Fruit fly (Drosophila melanogaster) whole organism, embryonic: ENCODE measurements around the gene Rab18.
A peak's percentile ranks its signal among the peaks of the same experiment; 100 is the strongest.

ENCODE experiments used
- BEAF-32 ChIP-seq: fragments of 200-800 bp; sonication (Bioruptor generic); optimal IDR thresholded peaks from 3 replicates; lab custom pipeline; 2017; ENCODE audit warnings: missing biosample characterization, missing genetic modification characterization, mild to moderate bottlenecking, moderate library complexity, missing genetic modification reagents
- Bdp1 ChIP-seq: fragments of 200-800 bp; sonication (Bioruptor generic); optimal IDR thresholded peaks from 3 replicates; lab custom pipeline; 2016; ENCODE audit warnings: missing biosample characterization, missing genetic modification characterization
- CG12071 ChIP-seq: fragments of 200-800 bp; sonication (Bioruptor generic); optimal IDR thresholded peaks from 3 replicates; lab custom pipeline; 2018; ENCODE audit warnings: missing biosample characterization, mild to moderate bottlenecking, missing genetic modification characterization
- CG1233 ChIP-seq: fragments of 200-800 bp; sonication (Bioruptor generic); optimal IDR thresholded peaks from 4 replicates; lab custom pipeline; 2018; ENCODE audit warnings: missing biosample characterization, mild to moderate bottlenecking, missing genetic modification characterization
- CG12744 ChIP-seq: fragments of 200-800 bp; sonication (Bioruptor generic); optimal IDR thresholded peaks from 2 replicates; lab custom pipeline; 2016; ENCODE audit warnings: missing biosample characterization, missing genetic modification characterization
- CG14050 ChIP-seq: fragments of 200-800 bp; sonication (Bioruptor generic); IDR thresholded peaks from 3 replicates; pipeline ENCODE4 v1.3.6; 2022; ENCODE audit warnings: missing biosample characterization, missing genetic modification characterization
- CG15479 ChIP-seq: fragments of 200-800 bp; sonication (Bioruptor generic); optimal IDR thresholded peaks from 3 replicates; lab custom pipeline; 2019; ENCODE audit warnings: missing biosample characterization, mild to moderate bottlenecking, missing genetic modification characterization, moderate library complexity
- CG16813 ChIP-seq: fragments of 200-800 bp; sonication (Bioruptor generic); IDR thresholded peaks from 3 replicates; pipeline ENCODE4 v1.3.6; 2022; ENCODE audit warnings: missing biosample characterization, missing genetic modification characterization; ENCODE audit not compliant: partially characterized antibody
- CG18619 ChIP-seq: fragments of 200-800 bp; sonication (Bioruptor generic); optimal IDR thresholded peaks from 3 replicates; lab custom pipeline; 2017; ENCODE audit warnings: missing biosample characterization, mild to moderate bottlenecking, missing genetic modification characterization
- CG4404 ChIP-seq: fragments of 200-800 bp; sonication (Bioruptor generic); IDR thresholded peaks from 2 replicates; pipeline ENCODE4 v1.3.6; 2022; ENCODE audit warnings: missing biosample characterization, missing genetic modification characterization
- CG5953 ChIP-seq: fragments of 200-800 bp; sonication (Bioruptor generic); IDR thresholded peaks from 2 replicates; pipeline ENCODE4 v1.3.6; 2022; ENCODE audit warnings: missing biosample characterization, missing genetic modification characterization
- CG7745 ChIP-seq: fragments of 200-800 bp; sonication (Bioruptor generic); optimal IDR thresholded peaks from 2 replicates; lab custom pipeline; 2018; ENCODE audit warnings: missing biosample characterization, mild to moderate bottlenecking, missing genetic modification characterization, moderate library complexity
- CG8290 ChIP-seq, 3 experiments: fragments of 200-800 bp; sonication (Bioruptor generic); optimal IDR thresholded peaks; 2 replicates each; lab custom pipeline; 2016 to 2019; ENCODE audit warnings: missing biosample characterization in 3 of 3, missing genetic modification characterization in 3 of 3, mild to moderate bottlenecking in 2 of 3, moderate library complexity in 1 of 3
- CG9215 ChIP-seq: fragments of 200-800 bp; sonication (Bioruptor generic); IDR thresholded peaks from 2 replicates; pipeline ENCODE4 v1.3.6; 2022; ENCODE audit warnings: missing biosample characterization, missing genetic modification characterization
- CG9727 ChIP-seq: fragments of 200-800 bp; sonication (Bioruptor generic); optimal IDR thresholded peaks from 3 replicates; lab custom pipeline; 2017; ENCODE audit warnings: missing biosample characterization, mild to moderate bottlenecking, missing genetic modification characterization
- CHES-1-like ChIP-seq: fragments of 200-800 bp; sonication (Bioruptor generic); optimal IDR thresholded peaks from 2 replicates; lab custom pipeline; 2016; ENCODE audit warnings: missing biosample characterization, missing genetic modification characterization
- CoRest ChIP-seq: fragments of 200-800 bp; sonication (Bioruptor generic); optimal IDR thresholded peaks from 3 replicates; lab custom pipeline; 2018; ENCODE audit warnings: missing biosample characterization, mild to moderate bottlenecking, missing genetic modification characterization, moderate library complexity
- D ChIP-seq, 2 experiments: fragments of 200-800 bp in 1 of 2; fragments of >200 bp in 1 of 2; sonication (Bioruptor generic) in 1 of 2; optimal IDR thresholded peaks; 2 replicates in 1 of 2; 3 replicates in 1 of 2; lab custom pipeline; 2017; ENCODE audit warnings: mild to moderate bottlenecking in 1 of 2, missing biosample characterization in 1 of 2, missing genetic modification characterization in 1 of 2, missing genetic modification reagents in 1 of 2
- HLH4C ChIP-seq: fragments of 200-800 bp; sonication (Bioruptor generic); IDR thresholded peaks from 3 replicates; pipeline ENCODE4 v1.3.6; 2022; ENCODE audit warnings: missing biosample characterization, missing genetic modification characterization; ENCODE audit not compliant: partially characterized antibody
- HLH54F ChIP-seq: fragments of 200-800 bp; sonication (Bioruptor generic); optimal IDR thresholded peaks from 3 replicates; lab custom pipeline; 2016; ENCODE audit warnings: missing biosample characterization, missing genetic modification characterization
- Hey ChIP-seq: fragments of 200-800 bp; sonication (Bioruptor generic); optimal IDR thresholded peaks from 3 replicates; lab custom pipeline; 2018; ENCODE audit warnings: missing biosample characterization, mild to moderate bottlenecking, missing genetic modification characterization
- Mad ChIP-seq: fragments of 200-800 bp; sonication (Bioruptor generic); optimal IDR thresholded peaks from 2 replicates; lab custom pipeline; 2016; ENCODE audit warnings: missing biosample characterization, missing genetic modification characterization
- NC2β ChIP-seq: fragments of 200-800 bp; sonication (Bioruptor generic); optimal IDR thresholded peaks from 2 replicates; lab custom pipeline; 2016; ENCODE audit warnings: missing biosample characterization, missing genetic modification characterization
- Nf-YB ChIP-seq: fragments of 200-800 bp; sonication (Bioruptor generic); optimal IDR thresholded peaks from 3 replicates; lab custom pipeline; 2019; ENCODE audit warnings: missing biosample characterization, mild to moderate bottlenecking, missing genetic modification characterization, moderate library complexity
- Optix ChIP-seq: fragments of 200-800 bp; sonication (Bioruptor generic); IDR thresholded peaks from 3 replicates; pipeline ENCODE4 v1.3.6; 2022; ENCODE audit warnings: missing biosample characterization, missing genetic modification characterization
- Ravus ChIP-seq: fragments of 200-800 bp; sonication (Bioruptor generic); IDR thresholded peaks from 2 replicates; pipeline ENCODE4 v1.3.6; 2022; ENCODE audit warnings: missing biosample characterization, missing genetic modification characterization
- Side ChIP-seq: fragments of 200-800 bp; sonication (Bioruptor generic); optimal IDR thresholded peaks from 2 replicates; lab custom pipeline; 2016; ENCODE audit warnings: missing biosample characterization, missing genetic modification characterization
- Sin3A ChIP-seq: fragments of >200 bp; optimal IDR thresholded peaks from 2 replicates; lab custom pipeline; 2018
- Sry-β ChIP-seq: fragments of 200-800 bp; sonication (Bioruptor generic); optimal IDR thresholded peaks from 2 replicates; lab custom pipeline; 2018; ENCODE audit warnings: missing biosample characterization, mild to moderate bottlenecking, missing genetic modification characterization, moderate library complexity
- Xrp1 ChIP-seq: fragments of 200-800 bp; sonication (Bioruptor generic); IDR thresholded peaks from 2 replicates; pipeline ENCODE4 v1.3.6; 2022; ENCODE audit warnings: missing biosample characterization, missing genetic modification characterization
- bbx ChIP-seq: fragments of 200-800 bp; sonication (Bioruptor generic); IDR thresholded peaks from 2 replicates; pipeline ENCODE4 v1.3.6; 2022; ENCODE audit warnings: missing biosample characterization, missing genetic modification characterization; ENCODE audit not compliant: partially characterized antibody
- chm ChIP-seq: fragments of 200-800 bp; sonication (Bioruptor generic); IDR thresholded peaks from 2 replicates; pipeline ENCODE4 v1.3.6; 2022; ENCODE audit warnings: missing biosample characterization, missing genetic modification characterization
- ems ChIP-seq: fragments of 200-800 bp; sonication (Bioruptor generic); optimal IDR thresholded peaks from 3 replicates; lab custom pipeline; 2016; ENCODE audit warnings: missing biosample characterization, missing genetic modification characterization
- gem ChIP-seq: fragments of 200-800 bp; sonication (Bioruptor generic); optimal IDR thresholded peaks from 2 replicates; lab custom pipeline; 2019; ENCODE audit warnings: missing biosample characterization, mild to moderate bottlenecking, missing genetic modification characterization, moderate library complexity
- gfzf ChIP-seq: fragments of 200-800 bp; sonication (Bioruptor generic); optimal IDR thresholded peaks from 2 replicates; lab custom pipeline; 2016; ENCODE audit warnings: missing biosample characterization, mild to moderate bottlenecking, missing genetic modification characterization, moderate library complexity
- h ChIP-seq: fragments of >200 bp; optimal IDR thresholded peaks from 2 replicates; lab custom pipeline; 2017
- inv ChIP-seq: fragments of 200-800 bp; sonication (Bioruptor generic); IDR thresholded peaks from 2 replicates; pipeline ENCODE4 v1.3.6; 2022; ENCODE audit warnings: missing biosample characterization, missing genetic modification characterization; ENCODE audit not compliant: partially characterized antibody
- knrl ChIP-seq: fragments of 200-800 bp; sonication (Bioruptor generic); IDR thresholded peaks from 3 replicates; pipeline ENCODE4 v1.3.6; 2022; ENCODE audit warnings: missing biosample characterization, missing genetic modification characterization; ENCODE audit not compliant: partially characterized antibody
- nau ChIP-seq: fragments of 200-800 bp; sonication (Bioruptor generic); optimal IDR thresholded peaks from 3 replicates; lab custom pipeline; 2017; ENCODE audit warnings: missing biosample characterization, mild to moderate bottlenecking, missing genetic modification characterization, missing genetic modification reagents
- nmo ChIP-seq: fragments of 200-800 bp; sonication (Bioruptor generic); optimal IDR thresholded peaks from 2 replicates; lab custom pipeline; 2018; ENCODE audit warnings: missing biosample characterization, mild to moderate bottlenecking, missing genetic modification characterization, moderate library complexity
- nom ChIP-seq: fragments of 200-800 bp; sonication (Bioruptor generic); optimal IDR thresholded peaks from 2 replicates; lab custom pipeline; 2017; ENCODE audit warnings: missing biosample characterization, missing genetic modification characterization, mild to moderate bottlenecking, moderate library complexity, missing genetic modification reagents
- oc ChIP-seq: fragments of 200-800 bp; sonication (Bioruptor generic); optimal IDR thresholded peaks from 2 replicates; lab custom pipeline; 2018; ENCODE audit warnings: missing biosample characterization, mild to moderate bottlenecking, missing genetic modification characterization, moderate library complexity
- odd ChIP-seq: fragments of 200-800 bp; sonication (Bioruptor generic); optimal IDR thresholded peaks from 2 replicates; lab custom pipeline; 2017; ENCODE audit warnings: missing biosample characterization, mild to moderate bottlenecking, missing genetic modification characterization
- onecut ChIP-seq: fragments of 200-800 bp; sonication (Bioruptor generic); IDR thresholded peaks from 2 replicates; pipeline ENCODE4 v1.3.6; 2022; ENCODE audit warnings: missing biosample characterization, missing genetic modification characterization
- phol ChIP-seq: fragments of 200-800 bp; sonication (Bioruptor generic); optimal IDR thresholded peaks from 3 replicates; lab custom pipeline; 2018; ENCODE audit warnings: missing biosample characterization, mild to moderate bottlenecking, missing genetic modification characterization, moderate library complexity
- sna ChIP-seq: fragments of 200-800 bp; sonication (Bioruptor generic); IDR thresholded peaks from 2 replicates; pipeline ENCODE4 v1.3.6; 2022; ENCODE audit warnings: missing biosample characterization, missing genetic modification characterization; ENCODE audit not compliant: partially characterized antibody
- ssp ChIP-seq: fragments of 200-800 bp; sonication (Bioruptor generic); IDR thresholded peaks from 2 replicates; pipeline ENCODE4 v1.3.6; 2022; ENCODE audit warnings: missing biosample characterization, missing genetic modification characterization
- unpg ChIP-seq: fragments of 200-800 bp; sonication (Bioruptor generic); optimal IDR thresholded peaks from 3 replicates; lab custom pipeline; 2018; ENCODE audit warnings: missing biosample characterization, mild to moderate bottlenecking, missing genetic modification characterization, moderate library complexity
- vfl ChIP-seq: fragments of 200-800 bp; sonication (Bioruptor generic); optimal IDR thresholded peaks from 2 replicates; lab custom pipeline; 2016; ENCODE audit warnings: missing biosample characterization, missing genetic modification characterization
- yki ChIP-seq: fragments of >200 bp; optimal IDR thresholded peaks from 3 replicates; lab custom pipeline; 2018

Rab18 gene

dm6 chrX:5665902-5666301 lies 5.7 kb downstream of the Rab18 start, which contains the start of the genes Sirt4 and CG4119 (continued):
- TF ChIP-seq oc (tag; lab: Kevin White, UChicago) (peak; percentile 17), unpg (no peak), gfzf (GFP tag; lab: Kevin White, UChicago) (peak; percentile 29), CG12744 (no peak), nmo (peak; percentile 55), sna (GFP tag; lab: Robert Waterston, UW) (peak; percentile 91), yki (lab: Kevin White, UChicago) (no peak), CG12071 (no peak), CG1233 (GFP tag; lab: Kevin White, UChicago) (no peak), Hey (tag; lab: Kevin White, UChicago) (no peak), onecut (GFP tag; lab: Robert Waterston, UW) (peak; percentile 81), BEAF-32 (GFP tag; lab: Kevin White, UChicago) (peak; percentile 96), phol (tag; lab: Kevin White, UChicago) (peak; percentile 52), nau (no peak), NC2β (GFP tag; lab: Kevin White, UChicago) (peak; percentile 62), Side (peak; percentile 16), CG9727 (GFP tag; lab: Kevin White, UChicago) (peak; percentile 9), CG7745 (no peak), CG8290 (GFP tag; optimal IDR thresholded peaks at IDR 0.05; lab: Kevin White, UChicago) (peak; percentile 16), CG8290 (tag; optimal IDR thresholded peaks at IDR 0.05; lab: Kevin White, UChicago) (peak in 1 of 2 experiments; percentile 78), Mad (GFP tag; lab: Kevin White, UChicago) (peak; percentile 15), CG16813 (GFP tag; lab: Robert Waterston, UW) (peak; percentile 96), inv (GFP tag; lab: Robert Waterston, UW) (peak; percentile 94), knrl (GFP tag; lab: Robert Waterston, UW) (peak; percentile 95), ssp (no peak), CG9215 (GFP tag; lab: Robert Waterston, UW) (no peak), gem (tag; lab: Kevin White, UChicago) (no peak), Ravus (no peak), CG18619 (no peak), CoRest (tag; lab: Kevin White, UChicago) (peak; percentile 14), CG15479 (no peak), Xrp1 (GFP tag; lab: Robert Waterston, UW) (no peak), Bdp1 (GFP tag; lab: Kevin White, UChicago) (no peak), vfl (no peak), CG4404 (no peak), Sin3A (peak; percentile 68), CG5953 (no peak), D (optimal IDR thresholded peaks at IDR 0.05; lab: Kevin White, UChicago) (peak; percentile 16), D (GFP tag; optimal IDR thresholded peaks at IDR 0.05; lab: Kevin White, UChicago) (no peak), odd (no peak), nom (no peak), Sry-β (GFP tag; lab: Kevin White, UChicago) (peak; percentile 11), Optix (GFP tag; lab: Robert Waterston, UW) (no peak), ems (no peak), CG14050 (no peak), HLH4C (GFP tag; lab: Robert Waterston, UW) (peak; percentile 97), bbx (GFP tag; lab: Robert Waterston, UW) (peak; percentile 98), HLH54F (GFP tag; lab: Kevin White, UChicago) (no peak), h (lab: Kevin White, UChicago) (no peak), CHES-1-like (peak; percentile 21), Nf-YB (GFP tag; lab: Kevin White, UChicago) (no peak), chm (no peak)
